Worm (Caenorhabditis elegans) whole organism, midembryonic: Measurements from ENCODE around the gene dao-2.

ENCODE experiments used
- cog-1 ChIP-seq: sonication (generic microtip); optimal IDR thresholded peaks from 2 replicates; lab custom pipeline; 2016; ENCODE audit warnings: missing genetic modification characterization, missing compliant biosample characterization
- ztf-29 ChIP-seq: fragments of 200-800 bp; sonication (Bioruptor generic); IDR thresholded peaks from 2 replicates; pipeline ENCODE4 v1.3.6; 2022; ENCODE audit warnings: missing genetic modification reagents, missing genetic modification characterization, missing compliant biosample characterization

ce11 chrII:4525185-4525584 lies 37.6 kb upstream of the dao-2 start:
- TF ChIP-seq cog-1 (tag; lab: Kevin White, UChicago) (no peak), ztf-29 (no peak)
